Worm (Caenorhabditis elegans): ENCODE data around the gene lron-13.

- no peak for TF ChIP-seq eor-1 (tag; optimal IDR thresholded peaks at IDR 0.05)
- TF ChIP-seq nfya-1 (tag; optimal IDR thresholded peaks at IDR 0.05; ENCODE audit: insufficient read depth) = no peak
- no peak for TF ChIP-seq snpc-4 (tag; optimal IDR thresholded peaks at IDR 0.05)
- TF ChIP-seq nhr-237 (tag; optimal IDR thresholded peaks at IDR 0.05) = no peak
- no peak for TF ChIP-seq pha-4 (tag; optimal IDR thresholded peaks at IDR 0.05)
- TF ChIP-seq nhr-11 (tag; optimal IDR thresholded peaks at IDR 0.05) = no peak
- no peak for TF ChIP-seq aly-2 (tag; optimal IDR thresholded peaks at IDR 0.05)
- TF ChIP-seq nhr-76 (tag; optimal IDR thresholded peaks at IDR 0.05) = no peak
- no peak for TF ChIP-seq elt-2 (tag; optimal IDR thresholded peaks at IDR 0.05)
- TF ChIP-seq tbx-2 (tag; optimal IDR thresholded peaks at IDR 0.05) = no peak
Observed at ce11 chrIII:13560715-13561114, 33.5 kb downstream of the lron-13 start.

All from whole organism, L3 larva.